Fruit fly (Drosophila melanogaster): ENCODE measurements around the gene CG9154.

CG9154 gene

DNA sequence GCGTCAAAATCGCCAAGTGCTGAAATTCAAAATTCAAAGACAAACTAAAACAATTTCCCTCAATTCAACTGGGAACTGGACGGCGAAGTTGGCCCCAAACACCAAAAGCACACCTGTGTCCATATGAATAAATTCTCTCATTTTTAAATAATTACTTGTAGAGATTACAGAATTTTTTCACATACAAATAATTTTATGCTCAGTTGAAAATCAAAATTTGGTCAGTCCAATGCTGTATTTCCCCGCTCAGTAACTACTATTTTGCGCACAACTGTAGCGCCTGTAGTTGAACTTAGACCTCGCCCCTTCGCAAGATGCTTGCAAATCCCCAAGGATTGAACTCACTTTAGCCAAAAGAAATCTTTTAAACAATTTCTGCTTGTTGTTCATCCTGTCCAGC, 41.8 kb downstream of the CG9154 start (continued):
- TF ChIP-seq CG3726 (GFP tag; IDR thresholded peaks at IDR 0.05) (no peak), Hmr (GFP tag; optimal IDR thresholded peaks at IDR 0.05) (peak; percentile 12), NC2β (GFP tag; optimal IDR thresholded peaks at IDR 0.05) (no peak), GATAe (GFP tag; conservative IDR thresholded peaks at IDR 0.05) (no peak), usp (GFP tag; optimal IDR thresholded peaks at IDR 0.05) (no peak), jumu (GFP tag; optimal IDR thresholded peaks at IDR 0.05) (no peak), Oli (tag; optimal IDR thresholded peaks at IDR 0.05) (peak; percentile 23), CG12104 (GFP tag; optimal IDR thresholded peaks at IDR 0.05) (no peak), CG17568 (GFP tag; optimal IDR thresholded peaks at IDR 0.05) (no peak), TFAM (GFP tag; optimal IDR thresholded peaks at IDR 0.05) (no peak), CG10565 (GFP tag; optimal IDR thresholded peaks at IDR 0.05) (no peak), CG11247 (GFP tag; IDR thresholded peaks at IDR 0.05) (no peak), CG4820 (GFP tag; optimal IDR thresholded peaks at IDR 0.05) (no peak), CG32767 (GFP tag; IDR thresholded peaks at IDR 0.05) (no peak), cad (GFP tag; optimal IDR thresholded peaks at IDR 0.05) (no peak), Bteb2 (GFP tag; optimal IDR thresholded peaks at IDR 0.05) (no peak), CG18599 (GFP tag; optimal IDR thresholded peaks at IDR 0.05) (peak; percentile 8), CG2129 (GFP tag; IDR thresholded peaks at IDR 0.05; ENCODE audit: partially characterized antibody) (no peak), Xbp1 (GFP tag; optimal IDR thresholded peaks at IDR 0.05) (no peak), CG16813 (GFP tag; IDR thresholded peaks at IDR 0.05; ENCODE audit: partially characterized antibody) (no peak), CG12659 (GFP tag; optimal IDR thresholded peaks at IDR 0.05) (no peak), emc (GFP tag; optimal IDR thresholded peaks at IDR 0.05) (no peak), ATbp (GFP tag; optimal IDR thresholded peaks at IDR 0.05) (peak; percentile 33), Oaz (GFP tag; IDR thresholded peaks at IDR 0.05) (no peak), Dek (tag; optimal IDR thresholded peaks at IDR 0.05) (no peak), hb (GFP tag; IDR thresholded peaks at IDR 0.05; ENCODE audit: partially characterized antibody) (no peak), HmgZ (tag; optimal IDR thresholded peaks at IDR 0.05) (no peak), CG7963 (GFP tag; IDR thresholded peaks at IDR 0.05; ENCODE audit: partially characterized antibody) (no peak), CG14860 (GFP tag; IDR thresholded peaks at IDR 0.05; ENCODE audit: partially characterized antibody) (no peak), Rfx (GFP tag; IDR thresholded peaks at IDR 0.05) (no peak), dmrt99B (tag; optimal IDR thresholded peaks at IDR 0.05) (no peak), chif (GFP tag; optimal IDR thresholded peaks at IDR 0.05) (peak in 1 of 2 experiments; percentile 4), H2.0 (GFP tag; IDR thresholded peaks at IDR 0.05) (no peak), CG6791 (GFP tag; IDR thresholded peaks at IDR 0.05; ENCODE audit: partially characterized antibody) (no peak), chm (GFP tag; IDR thresholded peaks at IDR 0.05) (0 out of 2 replicates have a peak, but pooled peaks have one; percentile 37), Mad (GFP tag; optimal IDR thresholded peaks at IDR 0.05) (no peak), Dfd (GFP tag; optimal IDR thresholded peaks at IDR 0.05) (no peak), zen2 (GFP tag; IDR thresholded peaks at IDR 0.05; ENCODE audit: partially characterized antibody) (no peak), Myb (GFP tag; optimal IDR thresholded peaks at IDR 0.05) (no peak), rib (GFP tag; IDR thresholded peaks at IDR 0.05) (no peak), Nf-YB (GFP tag; optimal IDR thresholded peaks at IDR 0.05) (no peak), cg (GFP tag; optimal IDR thresholded peaks at IDR 0.05) (no peak), fd64A (GFP tag; optimal IDR thresholded peaks at IDR 0.05) (no peak), CG7987 (GFP tag; optimal IDR thresholded peaks at IDR 0.05) (no peak), ind (GFP tag; optimal IDR thresholded peaks at IDR 0.05) (peak; percentile 6), CG7745 (tag; optimal IDR thresholded peaks at IDR 0.05) (no peak), eyg (GFP tag; optimal IDR thresholded peaks at IDR 0.05) (no peak), so (GFP tag; IDR thresholded peaks at IDR 0.05) (no peak), Hmx (GFP tag; optimal IDR thresholded peaks at IDR 0.05) (no peak), tgo (GFP tag; IDR thresholded peaks at IDR 0.05) (peak; percentile 23; the same call in 1 of the 3 replicates), shn (GFP tag; optimal IDR thresholded peaks at IDR 0.05) (no peak)
